Worm (Caenorhabditis elegans): ENCODE data around the gene C17C3.1.

- TF ChIP-seq elt-1 (tag; optimal IDR thresholded peaks at IDR 0.05; ENCODE audit: borderline replicate concordance, insufficient read depth) (no peak), unc-39 (tag; optimal IDR thresholded peaks at IDR 0.05) (no peak), M03D4.4 (tag; optimal IDR thresholded peaks at IDR 0.05) (no peak), snpc-4 (tag; optimal IDR thresholded peaks at IDR 0.05) (no peak), nhr-237 (tag; optimal IDR thresholded peaks at IDR 0.05) (no peak), nhr-12 (tag; optimal IDR thresholded peaks at IDR 0.05) (no peak), sptf-1 (tag; optimal IDR thresholded peaks at IDR 0.05) (no peak), ceh-43 (GFP tag; optimal IDR thresholded peaks at IDR 0.05) (no peak), unc-62 (GFP tag; optimal IDR thresholded peaks at IDR 0.05) (no peak), nhr-28 (tag; optimal IDR thresholded peaks at IDR 0.05) (no peak), lsy-2 (tag; optimal IDR thresholded peaks at IDR 0.05) (no peak)
These were observed 18.9 kb upstream of the C17C3.1 start, which contains the start of gene C17C3.5 for ce11 chrII:5551517-5551916.

Data from whole organism, mixed stage, embryonic.